Worm (Caenorhabditis elegans) whole organism, L4 larva: ENCODE results near the gene vti-1.

Experiments used
- Y48G9A.11 ChIP-seq: fragments of 200-800 bp; sonication (Bioruptor generic); IDR thresholded peaks from 2 replicates; pipeline ENCODE4 v1.3.6; 2022; ENCODE audit warnings: missing genetic modification reagents, missing genetic modification characterization, missing compliant biosample characterization
- attf-4 ChIP-seq: sonication (generic microtip); optimal IDR thresholded peaks from 3 replicates; lab custom pipeline; 2017; ENCODE audit warnings: missing biosample characterization, missing genetic modification characterization
- ces-1 ChIP-seq: fragments of 150-350 bp; sonication (generic microtip); optimal IDR thresholded peaks from 4 replicates; lab custom pipeline; 2014; ENCODE audit warnings: missing biosample characterization, missing genetic modification reagents, missing genetic modification characterization
- dmd-6 ChIP-seq: fragments of 200-800 bp; sonication (Bioruptor generic); IDR thresholded peaks from 2 replicates; pipeline ENCODE4 v1.3.6; 2022; ENCODE audit warnings: missing genetic modification reagents, missing genetic modification characterization, missing compliant biosample characterization
- egl-27 ChIP-seq: sonication (generic microtip); optimal IDR thresholded peaks from 3 replicates; lab custom pipeline; 2017; ENCODE audit warnings: missing biosample characterization, missing genetic modification reagents, missing genetic modification characterization
- fkh-10 ChIP-seq: fragments of 150-350 bp; optimal IDR thresholded peaks from 2 replicates; lab custom pipeline; 2014; ENCODE audit warnings: missing biosample characterization, missing genetic modification reagents, missing genetic modification characterization
- snpc-4 ChIP-seq: fragments of 150-350 bp; optimal IDR thresholded peaks from 2 replicates; lab custom pipeline; 2014; ENCODE audit warnings: missing biosample characterization, missing genetic modification characterization
- unc-39 ChIP-seq: sonication (generic microtip); optimal IDR thresholded peaks from 2 replicates; lab custom pipeline; 2017; ENCODE audit warnings: missing biosample characterization, missing genetic modification characterization
- zag-1 ChIP-seq: fragments of 150-350 bp; optimal IDR thresholded peaks from 2 replicates; lab custom pipeline; 2014; ENCODE audit warnings: missing biosample characterization, missing genetic modification characterization

ce11 chrIV:14769218-14769835 lies 2.9 kb upstream of the vti-1 start, which contains the start of gene Y57G11C.43:
- no peak for TF ChIP-seq ces-1 (GFP tag; lab: Kevin White, UChicago)
- TF ChIP-seq unc-39 (tag; lab: Kevin White, UChicago), result no peak
- TF ChIP-seq egl-27 (tag; lab: Kevin White, UChicago), result no peak
- no peak for TF ChIP-seq Y48G9A.11 (GFP tag; lab: Robert Waterston, UW)
- TF ChIP-seq dmd-6, result no peak
- TF ChIP-seq fkh-10 (GFP tag; lab: Kevin White, UChicago), result no peak
- TF ChIP-seq attf-4 (tag; lab: Kevin White, UChicago), result no peak
- TF ChIP-seq snpc-4, result no peak
- TF ChIP-seq zag-1 (tag; lab: Kevin White, UChicago), result no peak
